Fruit fly (Drosophila melanogaster): ENCODE results near the gene Cyp4d2.

dm6 chrX:2165394-2165793, 10.4 kb upstream of the Cyp4d2 start:
- TF ChIP-seq E2f1 (GFP tag; IDR thresholded peaks at IDR 0.05) (no peak), CG18599 (GFP tag; optimal IDR thresholded peaks at IDR 0.05) (no peak), CG14965 (GFP tag; optimal IDR thresholded peaks at IDR 0.05; ENCODE audit: borderline replicate concordance) (no peak), trh (GFP tag; optimal IDR thresholded peaks at IDR 0.05) (no peak), CG9437 (GFP tag; optimal IDR thresholded peaks at IDR 0.05) (no peak), CG14050 (GFP tag; IDR thresholded peaks at IDR 0.05) (no peak)

All from whole organism, embryonic.